Worm (Caenorhabditis elegans): ENCODE data around the gene C30B5.17.
A peak's percentile ranks its signal among the peaks of the same experiment; 100 is the strongest.

C30B5.17 gene

DNA sequence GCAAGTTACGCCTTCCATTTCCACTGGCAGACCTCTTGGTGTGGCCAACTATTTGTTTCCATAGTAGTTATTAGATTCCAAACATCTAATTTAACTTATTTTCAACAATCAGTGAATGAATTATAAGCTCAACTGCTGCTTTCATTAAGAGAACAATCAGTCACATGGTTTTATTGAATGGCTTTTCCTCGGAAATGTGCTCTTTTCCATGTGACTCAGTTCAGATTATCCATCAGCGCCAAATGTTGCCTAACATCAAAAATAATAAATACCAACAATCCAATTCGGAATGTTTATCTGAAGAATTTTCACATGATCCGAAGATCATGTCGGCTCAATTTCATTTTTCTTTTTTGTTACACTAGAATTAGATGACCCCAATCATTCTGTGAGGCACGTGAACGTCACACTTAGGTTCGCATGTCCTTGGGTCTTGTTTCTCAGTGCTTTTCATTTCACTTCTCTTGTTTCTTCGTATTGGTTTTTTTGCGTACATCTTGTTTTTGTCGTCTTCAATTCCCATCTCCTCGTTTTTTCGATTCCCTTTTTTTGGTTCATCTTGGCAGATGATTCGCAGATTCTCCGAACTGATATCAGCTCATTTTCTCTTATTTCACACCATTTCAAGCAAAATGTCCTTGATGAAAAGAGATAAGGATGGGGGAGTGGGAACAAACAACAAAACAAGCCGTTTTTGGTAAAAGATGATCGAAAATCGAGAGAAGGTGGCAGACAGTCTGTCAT, 26.5 kb downstream of the C30B5.17 start:
- TF ChIP-seq ceh-16 (tag; optimal IDR thresholded peaks at IDR 0.05) (peak; percentile 61), sma-3 (GFP tag; optimal IDR thresholded peaks at IDR 0.05) (peak; percentile 37), peb-1 (tag; optimal IDR thresholded peaks at IDR 0.05) (no peak), R02D3.7 (tag; optimal IDR thresholded peaks at IDR 0.05) (no peak), nhr-23 (tag; optimal IDR thresholded peaks at IDR 0.05) (peak; percentile 66), nhr-25 (tag; optimal IDR thresholded peaks at IDR 0.05) (peak; percentile 68), sma-9 (GFP tag; optimal IDR thresholded peaks at IDR 0.05) (peak; percentile 23), sma-9 (tag; optimal IDR thresholded peaks at IDR 0.05) (no peak), lsy-2 (tag; optimal IDR thresholded peaks at IDR 0.05) (peak in 1 of 2 experiments; percentile 37), blmp-1 (tag; optimal IDR thresholded peaks at IDR 0.05; ENCODE audit: insufficient read depth) (peak; percentile 55), elt-1 (tag; optimal IDR thresholded peaks at IDR 0.05) (peak; percentile 69), C34F6.9 (tag; optimal IDR thresholded peaks at IDR 0.05) (peak; percentile 36), ztf-1 (GFP tag; conservative IDR thresholded peaks at IDR 0.05) (no peak), unc-55 (GFP tag; optimal IDR thresholded peaks at IDR 0.05) (no peak), nhr-129 (tag; optimal IDR thresholded peaks at IDR 0.05) (peak; percentile 38)

DNA sequence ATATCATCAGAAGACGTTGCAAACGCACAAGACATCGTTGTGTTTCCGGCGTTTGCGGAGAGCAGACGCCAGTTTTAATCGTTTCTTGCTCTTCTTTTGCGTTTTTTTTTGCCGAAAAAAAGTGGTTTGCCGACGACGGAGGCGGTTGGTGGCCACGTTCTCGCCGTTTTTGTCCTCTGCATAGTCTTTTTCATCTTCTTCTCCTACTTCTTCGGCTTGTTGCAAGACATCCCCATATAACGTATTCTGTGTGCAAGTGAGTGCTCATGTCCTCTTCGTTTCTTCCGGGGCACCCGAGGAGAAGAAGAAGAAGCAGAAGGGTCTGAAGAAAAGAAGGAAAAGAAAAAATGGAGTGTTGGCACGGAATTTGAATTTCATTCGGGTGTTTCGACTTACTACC, 27.8 kb downstream of the C30B5.17 start:
- TF ChIP-seq sem-4 (tag; optimal IDR thresholded peaks at IDR 0.05) (peak; percentile 46), sma-9 (GFP tag; optimal IDR thresholded peaks at IDR 0.05) (peak; percentile 15), sma-9 (tag; optimal IDR thresholded peaks at IDR 0.05) (no peak), unc-55 (GFP tag; optimal IDR thresholded peaks at IDR 0.05) (peak; percentile 1), aly-2 (tag; optimal IDR thresholded peaks at IDR 0.05) (no peak), C34F6.9 (tag; optimal IDR thresholded peaks at IDR 0.05) (peak; percentile 7)

DNA sequence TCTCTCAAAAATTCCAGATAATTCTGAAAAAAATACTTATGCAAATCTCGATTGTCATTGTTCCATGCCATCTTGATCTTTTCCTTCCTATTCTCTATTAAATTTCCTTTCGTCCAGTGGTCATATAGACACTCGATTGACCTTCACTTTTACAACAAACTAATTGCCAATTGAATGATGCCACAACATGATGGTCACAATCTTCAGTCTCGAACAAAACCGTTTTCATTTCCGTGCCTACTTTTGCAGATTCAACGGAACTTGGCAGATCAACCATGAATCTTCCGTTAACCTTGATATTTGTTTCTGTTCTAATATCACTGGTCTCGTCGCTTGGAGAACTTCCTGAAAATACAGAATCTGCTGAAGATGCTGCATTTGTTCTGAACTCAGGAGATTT, 29.4 kb downstream of the C30B5.17 start, which contains the start of gene F40H3.2:
Gene F40H3.2, plus strand, starts transcription at position 250 of the 400 bp plus-strand sequence.
- TF ChIP-seq nhr-6 (tag; optimal IDR thresholded peaks at IDR 0.05) = no peak
- TF ChIP-seq nhr-25 (tag; optimal IDR thresholded peaks at IDR 0.05) = peak; percentile 21
- peak; percentile 15 for TF ChIP-seq blmp-1 (tag; optimal IDR thresholded peaks at IDR 0.05; ENCODE audit: insufficient read depth)
- no peak for TF ChIP-seq unc-39 (tag; optimal IDR thresholded peaks at IDR 0.05)
- TF ChIP-seq zag-1 (tag; optimal IDR thresholded peaks at IDR 0.05) = no peak

DNA sequence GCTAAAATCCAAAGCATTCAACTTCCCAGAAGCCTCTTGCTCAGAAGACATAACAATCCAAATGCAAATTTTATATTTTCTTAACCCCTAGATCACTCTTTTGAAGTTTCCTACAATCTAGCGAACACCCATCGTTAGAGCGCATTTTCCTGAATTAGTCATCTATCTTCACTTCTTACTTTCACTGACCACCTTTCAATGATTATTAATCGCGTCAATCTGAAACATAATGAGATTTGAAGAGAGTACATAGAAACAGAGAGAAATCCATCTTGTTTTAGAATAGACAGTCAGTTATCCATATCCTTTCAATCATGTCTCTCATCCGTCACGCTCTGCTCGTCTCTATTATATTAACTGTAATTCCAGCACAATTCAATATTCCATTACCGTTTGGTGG, 31.6 kb downstream of the C30B5.17 start, which contains the start of gene F40H3.3:
Gene F40H3.3, plus strand, starts transcription at position 280 of the 400 bp plus-strand sequence.
- TF ChIP-seq ceh-16 (tag; optimal IDR thresholded peaks at IDR 0.05) (no peak), nhr-77 (tag; optimal IDR thresholded peaks at IDR 0.05) (no peak), lin-39 (tag; optimal IDR thresholded peaks at IDR 0.05) (peak; percentile 11)

DNA sequence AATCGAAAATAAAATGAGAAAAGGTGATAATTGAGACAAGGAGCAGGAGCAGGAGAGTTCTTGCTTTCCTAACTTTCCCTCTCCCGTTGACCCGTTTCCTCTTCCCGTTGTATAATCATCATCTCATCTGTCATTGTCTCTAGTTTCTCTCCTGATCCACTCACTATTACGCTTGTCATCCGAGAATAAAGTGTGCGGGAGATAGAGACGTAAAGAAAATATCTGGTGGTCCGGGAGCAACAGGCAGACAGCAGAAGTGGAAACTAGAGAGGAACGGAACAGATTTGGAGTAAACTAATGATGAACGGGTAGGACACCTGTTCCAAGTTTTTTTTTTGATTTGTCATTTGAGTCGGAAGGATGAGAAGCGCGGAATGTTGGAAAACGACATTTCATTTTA, 32.6 kb downstream of the C30B5.17 start:
- peak; percentile 53 for TF ChIP-seq F13H6.1 (tag; optimal IDR thresholded peaks at IDR 0.05)
- no peak for TF ChIP-seq lsy-2 (tag; optimal IDR thresholded peaks at IDR 0.05)
- peak; percentile 16 for TF ChIP-seq sma-9 (GFP tag; optimal IDR thresholded peaks at IDR 0.05)
- no peak for TF ChIP-seq sma-9 (tag; optimal IDR thresholded peaks at IDR 0.05)
- TF ChIP-seq nhr-129 (tag; optimal IDR thresholded peaks at IDR 0.05) = peak; percentile 43
- no peak for TF ChIP-seq ceh-16 (tag; optimal IDR thresholded peaks at IDR 0.05)
- TF ChIP-seq skn-1 (tag; optimal IDR thresholded peaks at IDR 0.05) = no peak

DNA sequence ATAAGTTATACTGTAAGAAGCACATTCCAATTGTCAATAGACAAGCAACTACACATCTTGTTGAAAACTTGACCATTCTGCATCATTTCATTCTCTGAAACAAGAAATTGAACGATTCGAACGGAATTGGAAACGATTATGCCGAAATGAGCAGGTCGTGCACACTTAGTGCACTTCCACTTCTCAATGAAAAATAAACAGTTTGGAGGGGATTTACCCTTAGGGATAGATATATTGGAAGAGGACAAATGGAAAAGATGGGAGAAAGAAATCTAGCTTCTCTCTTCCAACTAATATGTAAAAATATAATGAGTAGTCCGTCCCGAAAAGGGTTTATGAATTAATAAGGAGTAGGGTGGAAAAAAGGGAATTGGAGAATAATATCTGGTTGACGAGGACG, 33.7 kb downstream of the C30B5.17 start, which contains the start of gene hst-3.1:
Gene hst-3.1, minus strand, starts transcription at position 101 of the 400 bp plus-strand sequence.
- TF ChIP-seq R02D3.7 (tag; optimal IDR thresholded peaks at IDR 0.05) (no peak), lsy-2 (tag; optimal IDR thresholded peaks at IDR 0.05) (no peak), unc-55 (GFP tag; optimal IDR thresholded peaks at IDR 0.05) (no peak), nhr-237 (tag; optimal IDR thresholded peaks at IDR 0.05) (no peak), lin-11 (tag; optimal IDR thresholded peaks at IDR 0.05) (no peak), ztf-11 (tag; optimal IDR thresholded peaks at IDR 0.05) (no peak), nhr-23 (tag; optimal IDR thresholded peaks at IDR 0.05) (no peak), nhr-21 (tag; optimal IDR thresholded peaks at IDR 0.05) (no peak), nhr-12 (tag; optimal IDR thresholded peaks at IDR 0.05) (no peak), nhr-11 (tag; optimal IDR thresholded peaks at IDR 0.05) (no peak), snpc-4 (tag; optimal IDR thresholded peaks at IDR 0.05) (no peak), crh-2 (tag; optimal IDR thresholded peaks at IDR 0.05) (no peak), mbf-1 (tag; optimal IDR thresholded peaks at IDR 0.05) (no peak), fos-1 (tag; optimal IDR thresholded peaks at IDR 0.05) (no peak), ztf-1 (GFP tag; conservative IDR thresholded peaks at IDR 0.05) (no peak), sma-9 (GFP tag; optimal IDR thresholded peaks at IDR 0.05) (no peak), sma-9 (tag; optimal IDR thresholded peaks at IDR 0.05) (no peak), peb-1 (tag; optimal IDR thresholded peaks at IDR 0.05) (no peak), ceh-82 (tag; optimal IDR thresholded peaks at IDR 0.05) (no peak)
